Worm (Caenorhabditis elegans) whole organism, L4 larva: ENCODE results near the gene sre-47.

Experiments
- F10B5.3 ChIP-seq: sonication (generic microtip); optimal IDR thresholded peaks from 2 replicates; lab custom pipeline; 2016; ENCODE audit warnings: mild to moderate bottlenecking, missing genetic modification characterization, missing compliant biosample characterization
- Y5F2A.4 ChIP-seq: fragments of 200-800 bp; sonication (Bioruptor generic); optimal IDR thresholded peaks from 2 replicates; lab custom pipeline; 2018; ENCODE audit warnings: mild to moderate bottlenecking, missing genetic modification characterization, missing compliant biosample characterization
- Y75B8A.6 ChIP-seq: fragments of 200-800 bp; sonication (Bioruptor generic); IDR thresholded peaks from 2 replicates; pipeline ENCODE4 v1.3.6; 2022; ENCODE audit warnings: missing genetic modification reagents, missing genetic modification characterization, missing compliant biosample characterization
- arid-1 ChIP-seq: fragments of 200-800 bp; sonication (Bioruptor generic); conservative IDR thresholded peaks from 2 replicates; pipeline ENCODE4 v1.3.6; 2022; ENCODE audit warnings: missing genetic modification reagents, missing genetic modification characterization, missing compliant biosample characterization
- attf-4 ChIP-seq: sonication (generic microtip); optimal IDR thresholded peaks from 3 replicates; lab custom pipeline; 2017; ENCODE audit warnings: missing biosample characterization, missing genetic modification characterization
- ceh-20 ChIP-seq: fragments of 200-800 bp; sonication (Bioruptor generic); IDR thresholded peaks from 2 replicates; pipeline ENCODE4 v1.3.6; 2022; ENCODE audit warnings: missing genetic modification reagents, missing genetic modification characterization, missing compliant biosample characterization
- ceh-28 ChIP-seq: fragments of 150-350 bp; optimal IDR thresholded peaks from 2 replicates; lab custom pipeline; 2014; ENCODE audit warnings: missing biosample characterization, missing genetic modification reagents, missing genetic modification characterization
- daf-16 ChIP-seq, 3 experiments: sonication (generic microtip); optimal IDR thresholded peaks; 2 replicates each; lab custom pipeline; 2016 to 2017; ENCODE audit warnings: missing genetic modification characterization in 3 of 3, missing genetic modification reagents in 3 of 3, mild to moderate bottlenecking in 2 of 3, missing compliant biosample characterization in 2 of 3, missing biosample characterization in 1 of 3, moderate library complexity in 1 of 3
- daf-19 ChIP-seq: fragments of 200-800 bp; sonication (Bioruptor generic); conservative IDR thresholded peaks from 2 replicates; pipeline ENCODE4 v1.3.6; 2022; ENCODE audit warnings: missing genetic modification characterization, missing compliant biosample characterization
- dmd-6 ChIP-seq: fragments of 200-800 bp; sonication (Bioruptor generic); IDR thresholded peaks from 2 replicates; pipeline ENCODE4 v1.3.6; 2022; ENCODE audit warnings: missing genetic modification reagents, missing genetic modification characterization, missing compliant biosample characterization
- dmd-9 ChIP-seq: fragments of 200-800 bp; sonication (Bioruptor generic); IDR thresholded peaks from 2 replicates; pipeline ENCODE4 v1.3.6; 2022; ENCODE audit warnings: missing genetic modification reagents, missing genetic modification characterization, missing compliant biosample characterization
- dve-1 ChIP-seq: sonication (generic microtip); optimal IDR thresholded peaks from 2 replicates; lab custom pipeline; 2017; ENCODE audit warnings: antibody characterized with exemption, mild to moderate bottlenecking, missing genetic modification characterization, missing compliant biosample characterization; ENCODE audit not compliant: insufficient read depth
- egl-43 ChIP-seq: fragments of 200-800 bp; sonication (Bioruptor generic); IDR thresholded peaks from 2 replicates; pipeline ENCODE4 v1.3.6; 2022; ENCODE audit warnings: missing genetic modification reagents, missing genetic modification characterization, missing compliant biosample characterization
- fkh-10 ChIP-seq: fragments of 150-350 bp; optimal IDR thresholded peaks from 2 replicates; lab custom pipeline; 2014; ENCODE audit warnings: missing biosample characterization, missing genetic modification reagents, missing genetic modification characterization
- hmg-1.1 ChIP-seq: fragments of 200-800 bp; sonication (Bioruptor generic); IDR thresholded peaks from 2 replicates; pipeline ENCODE4 v1.3.6; 2022; ENCODE audit warnings: missing genetic modification reagents, missing genetic modification characterization, missing compliant biosample characterization
- lim-7 ChIP-seq: fragments of 200-800 bp; sonication (Bioruptor generic); IDR thresholded peaks from 2 replicates; pipeline ENCODE4 v1.3.6; 2022; ENCODE audit warnings: missing genetic modification characterization, missing compliant biosample characterization
- lin-1 ChIP-seq: fragments of 200-800 bp; sonication (Bioruptor generic); IDR thresholded peaks from 2 replicates; pipeline ENCODE4 v1.3.6; 2022; ENCODE audit warnings: missing genetic modification reagents, missing genetic modification characterization, missing compliant biosample characterization
- lin-38 ChIP-seq: fragments of 200-800 bp; sonication (Bioruptor generic); IDR thresholded peaks from 2 replicates; pipeline ENCODE4 v1.3.6; 2022; ENCODE audit warnings: missing genetic modification reagents, missing genetic modification characterization, missing compliant biosample characterization
- lir-3 ChIP-seq: sonication (generic microtip); optimal IDR thresholded peaks from 2 replicates; lab custom pipeline; 2016; ENCODE audit warnings: mild to moderate bottlenecking, missing genetic modification characterization, missing compliant biosample characterization
- madf-5 ChIP-seq, 2 experiments: fragments of 200-800 bp; sonication (Bioruptor generic); IDR thresholded peaks; 2 replicates each; pipeline ENCODE4 v1.3.6; 2022; ENCODE audit warnings: missing compliant biosample characterization in 2 of 2, missing genetic modification characterization in 2 of 2
- mep-1 ChIP-seq: fragments of 150-350 bp; sonication (generic microtip); optimal IDR thresholded peaks from 3 replicates; lab custom pipeline; 2014; ENCODE audit warnings: missing biosample characterization, missing genetic modification characterization
- mes-2 ChIP-seq: sonication (generic microtip); optimal IDR thresholded peaks from 2 replicates; lab custom pipeline; 2016; ENCODE audit warnings: missing genotype, mild to moderate bottlenecking, missing genetic modification characterization, missing compliant biosample characterization; ENCODE audit not compliant: poor library complexity, severe bottlenecking
- mxl-3 ChIP-seq: fragments of 200-800 bp; sonication (Bioruptor generic); optimal IDR thresholded peaks from 2 replicates; lab custom pipeline; 2018; ENCODE audit warnings: mild to moderate bottlenecking, missing genetic modification characterization, missing compliant biosample characterization
- nhr-10 ChIP-seq: fragments of 150-350 bp; optimal IDR thresholded peaks from 2 replicates; lab custom pipeline; 2014; ENCODE audit warnings: missing biosample characterization, missing genetic modification characterization
- nhr-11 ChIP-seq: fragments of 150-350 bp; optimal IDR thresholded peaks from 2 replicates; lab custom pipeline; 2014; ENCODE audit warnings: missing biosample characterization, missing genetic modification characterization
- nhr-237 ChIP-seq: sonication (generic microtip); optimal IDR thresholded peaks from 2 replicates; lab custom pipeline; 2017; ENCODE audit warnings: missing biosample characterization, missing genetic modification characterization
- nhr-28 ChIP-seq: fragments of 150-350 bp; optimal IDR thresholded peaks from 2 replicates; lab custom pipeline; 2014; ENCODE audit warnings: missing biosample characterization, missing genetic modification characterization
- nhr-6 ChIP-seq: fragments of 150-350 bp; optimal IDR thresholded peaks from 2 replicates; lab custom pipeline; 2014; ENCODE audit warnings: missing biosample characterization, missing genetic modification characterization
- pqm-1 ChIP-seq: sonication (generic microtip); optimal IDR thresholded peaks from 2 replicates; lab custom pipeline; 2017; ENCODE audit warnings: missing biosample characterization, missing genetic modification characterization
- set-16 ChIP-seq: fragments of 200-800 bp; sonication (Bioruptor generic); IDR thresholded peaks from 2 replicates; pipeline ENCODE4 v1.3.6; 2022; ENCODE audit warnings: missing genetic modification reagents, missing genetic modification characterization, missing compliant biosample characterization
- skn-1 ChIP-seq: fragments of 150-350 bp; optimal IDR thresholded peaks from 2 replicates; lab custom pipeline; 2014; ENCODE audit warnings: missing biosample characterization, missing genetic modification characterization
- snpc-4 ChIP-seq: fragments of 150-350 bp; optimal IDR thresholded peaks from 2 replicates; lab custom pipeline; 2014; ENCODE audit warnings: missing biosample characterization, missing genetic modification characterization
- spr-1 ChIP-seq: sonication (generic microtip); optimal IDR thresholded peaks from 2 replicates; lab custom pipeline; 2016; ENCODE audit warnings: mild to moderate bottlenecking, missing genetic modification characterization, missing compliant biosample characterization
- unc-130 ChIP-seq: sonication (generic microtip); optimal IDR thresholded peaks from 2 replicates; lab custom pipeline; 2016; ENCODE audit warnings: missing genetic modification reagents, missing genetic modification characterization, missing compliant biosample characterization
- ztf-7 ChIP-seq: fragments of 150-350 bp; optimal IDR thresholded peaks from 2 replicates; lab custom pipeline; 2014; ENCODE audit warnings: missing biosample characterization, missing genetic modification characterization

Gene sre-47

ce11 chrII:13991741-13992140 is 7.3 kb upstream of the sre-47 start, which contains the start of gene Y39G8B.5:
TSS of gene Y39G8B.5 (minus strand) at chrII:13991841.
- TF ChIP-seq spr-1 (no peak), mep-1 (tag; lab: Kevin White, UChicago) (no peak), madf-5 (GFP tag; IDR thresholded peaks at IDR 0.05; lab: Robert Waterston, UW) (no peak), attf-4 (tag; lab: Kevin White, UChicago) (no peak), lin-1 (GFP tag; lab: Robert Waterston, UW) (no peak)

- TF ChIP-seq egl-43 (GFP tag; lab: Robert Waterston, UW), result no peak
- no peak for TF ChIP-seq ztf-7 (tag; lab: Kevin White, UChicago)
- no peak for TF ChIP-seq skn-1 (tag; lab: Kevin White, UChicago)
- TF ChIP-seq unc-130 (GFP tag; lab: Kevin White, UChicago), result no peak
- TF ChIP-seq nhr-10, result no peak
- TF ChIP-seq lir-3, result no peak
- TF ChIP-seq F10B5.3, result no peak
- TF ChIP-seq nhr-28 (tag; lab: Kevin White, UChicago), result peak; percentile 26
- no peak for TF ChIP-seq nhr-237 (tag; lab: Kevin White, UChicago)
- no peak for TF ChIP-seq Y5F2A.4 (GFP tag; lab: Kevin White, UChicago)
- TF ChIP-seq mes-2 (tag; lab: Kevin White, UChicago), result no peak
- TF ChIP-seq nhr-11, result no peak
- no peak for TF ChIP-seq ceh-28 (tag; lab: Kevin White, UChicago)
- TF ChIP-seq arid-1, result no peak
- no peak for TF ChIP-seq hmg-1.1 (GFP tag; lab: Robert Waterston, UW)
- no peak for TF ChIP-seq ceh-20 (GFP tag; lab: Robert Waterston, UW)
- no peak for TF ChIP-seq dmd-6
- TF ChIP-seq pqm-1, result peak; percentile 87
Observed at ce11 chrII:13982923-13983322, 1.5 kb downstream of the sre-47 start, which contains the start of the genes Y39G8B.13 and Y39G8B.10. TSS of gene Y39G8B.13 (minus strand) at chrII:13983047. TSS of gene Y39G8B.10 (minus strand) at chrII:13983115.

DNA sequence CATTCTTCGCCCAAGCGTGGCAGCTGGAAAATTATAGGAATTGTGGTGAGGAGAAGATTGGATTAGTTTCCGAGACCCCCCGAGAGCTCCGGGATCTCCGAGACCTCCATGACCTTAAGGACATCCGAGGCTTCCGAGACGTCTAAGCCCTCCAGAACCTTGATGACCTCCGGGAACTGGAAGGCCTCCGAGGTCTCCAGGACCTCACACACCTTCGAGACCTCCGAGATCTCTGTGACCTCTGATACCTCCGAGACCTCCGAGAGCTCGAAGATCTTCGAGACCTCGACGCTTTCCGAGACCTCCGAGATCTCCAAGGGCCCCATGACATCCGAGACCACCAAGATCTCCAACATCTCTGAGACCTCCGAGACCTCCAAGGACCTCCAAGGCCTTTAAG is 2.2 kb downstream of the sre-47 start:
- TF ChIP-seq daf-19 (GFP tag; lab: Robert Waterston, UW), result no peak
- TF ChIP-seq lim-7 (GFP tag; lab: Robert Waterston, UW), result 0 out of 2 replicates have a peak, but pooled peaks have one; percentile 60
- peak; percentile 92 for TF ChIP-seq set-16 (GFP tag; lab: Robert Waterston, UW)

- TF ChIP-seq lin-38 (GFP tag; lab: Robert Waterston, UW) (no peak), fkh-10 (GFP tag; lab: Kevin White, UChicago) (no peak), daf-16 (GFP tag; optimal IDR thresholded peaks at IDR 0.05; lab: Kevin White, UChicago) (no peak), daf-16 (tag; optimal IDR thresholded peaks at IDR 0.05; lab: Kevin White, UChicago) (peak; percentile 9), F10B5.3 (no peak), pqm-1 (peak; percentile 19)
Observed at ce11 chrII:13981819-13982218, 2.6 kb downstream of the sre-47 start.

- TF ChIP-seq nhr-28 (tag; lab: Kevin White, UChicago) (peak; percentile 48), spr-1 (no peak), pqm-1 (peak; percentile 68), fkh-10 (GFP tag; lab: Kevin White, UChicago) (no peak), Y75B8A.6 (GFP tag; lab: Robert Waterston, UW) (no peak), attf-4 (tag; lab: Kevin White, UChicago) (no peak), snpc-4 (tag; lab: Kevin White, UChicago) (no peak), dve-1 (tag; lab: Kevin White, UChicago) (no peak), madf-5 (GFP tag; IDR thresholded peaks at IDR 0.05; lab: Robert Waterston, UW) (no peak), daf-16 (GFP tag; optimal IDR thresholded peaks at IDR 0.05; lab: Kevin White, UChicago) (no peak), daf-16 (tag; optimal IDR thresholded peaks at IDR 0.05; lab: Kevin White, UChicago) (peak; percentile 7), arid-1 (no peak), dmd-9 (GFP tag; lab: Robert Waterston, UW) (no peak), nhr-6 (tag; lab: Kevin White, UChicago) (no peak), egl-43 (GFP tag; lab: Robert Waterston, UW) (no peak), mxl-3 (GFP tag; lab: Kevin White, UChicago) (no peak), dmd-6 (peak; percentile 41; the same call in 1 of the 2 replicates)
Observed at ce11 chrII:13981097-13981496, 3.4 kb downstream of the sre-47 start, which contains the start of gene Y39G8B.9. TSS of gene Y39G8B.9 (plus strand) at chrII:13981365.
